Fruit fly (Drosophila melanogaster) ovary, adult (tissue): Measurements from ENCODE around the gene cv-c.

Source experiments
- CG17801 ChIP-seq: fragments of 200-800 bp; optimal IDR thresholded peaks from 2 replicates; lab custom pipeline; 2019; ENCODE audit warnings: missing biosample characterization, mild to moderate bottlenecking, missing genetic modification characterization, moderate library complexity; ENCODE audit not compliant: partially characterized antibody

The cv-c gene

dm6 chr3R:14481569-14481968, at the start of gene cv-c:
Gene cv-c (minus strand): TSS chr3R:14481713.
- peak; percentile 32 for TF ChIP-seq CG17801 (GFP tag; lab: Kevin White, UChicago)

dm6 chr3R:14526657-14527056, 45.1 kb upstream of the cv-c start:
- no peak for TF ChIP-seq CG17801 (GFP tag; lab: Kevin White, UChicago)

- TF ChIP-seq CG17801 (GFP tag; lab: Kevin White, UChicago) = no peak
Measured at dm6 chr3R:14520749-14521148, 39.2 kb upstream of the cv-c start, which contains the start of gene Cyp313a1. Gene Cyp313a1 (plus strand): TSS chr3R:14521049.

dm6 chr3R:14516742-14517141, 35.2 kb upstream of the cv-c start, which contains the start of gene CG34273:
Gene CG34273 (plus strand): TSS chr3R:14517042.
- TF ChIP-seq CG17801 (GFP tag; lab: Kevin White, UChicago) = no peak

dm6 chr3R:14513420-14513819, 31.9 kb upstream of the cv-c start, which contains the start of gene CG8461:
Gene CG8461 (minus strand): TSS chr3R:14513637.
- TF ChIP-seq CG17801 (GFP tag; lab: Kevin White, UChicago) = peak; percentile 23

- TF ChIP-seq CG17801 (GFP tag; lab: Kevin White, UChicago) = peak; percentile 47
Measured at dm6 chr3R:14511123-14511908, 29.8 kb upstream of the cv-c start, which contains the start of the genes HtrA2 and mRpL11. Gene HtrA2 (minus strand): TSS chr3R:14511712. Gene mRpL11 (plus strand): TSS chr3R:14511838.

- no peak for TF ChIP-seq CG17801 (GFP tag; lab: Kevin White, UChicago)
Measured at dm6 chr3R:14505120-14505519, 23.6 kb upstream of the cv-c start.

dm6 chr3R:14498072-14498471, 16.6 kb upstream of the cv-c start:
- TF ChIP-seq CG17801 (GFP tag; lab: Kevin White, UChicago) = no peak

dm6 chr3R:14496385-14496784, 14.9 kb upstream of the cv-c start:
- TF ChIP-seq CG17801 (GFP tag; lab: Kevin White, UChicago) = no peak

dm6 chr3R:14493936-14494335, 12.4 kb upstream of the cv-c start:
- TF ChIP-seq CG17801 (GFP tag; lab: Kevin White, UChicago) = no peak

- TF ChIP-seq CG17801 (GFP tag; lab: Kevin White, UChicago) = no peak
Measured at dm6 chr3R:14492287-14492889, 10.9 kb upstream of the cv-c start.

- TF ChIP-seq CG17801 (GFP tag; lab: Kevin White, UChicago) = no peak
Measured at dm6 chr3R:14486469-14486868, 5.0 kb upstream of the cv-c start.

- no peak for TF ChIP-seq CG17801 (GFP tag; lab: Kevin White, UChicago)
Measured at dm6 chr3R:14484533-14485267, 3.2 kb upstream of the cv-c start.

- no peak for TF ChIP-seq CG17801 (GFP tag; lab: Kevin White, UChicago)
Measured at dm6 chr3R:14482986-14483385, 1.5 kb upstream of the cv-c start.

- TF ChIP-seq CG17801 (GFP tag; lab: Kevin White, UChicago) = no peak
Measured at dm6 chr3R:14481977-14482376, 464 bp upstream of the cv-c start.
